Worm (Caenorhabditis elegans) whole organism, L3 larva: Measurements from ENCODE around the gene srw-13.

Experiments used
- nhr-28 ChIP-seq: fragments of 150-350 bp; optimal IDR thresholded peaks from 2 replicates; lab custom pipeline; 2014; ENCODE audit warnings: missing biosample characterization, missing genetic modification characterization
- skn-1 ChIP-seq: fragments of 150-350 bp; optimal IDR thresholded peaks from 2 replicates; lab custom pipeline; 2014; ENCODE audit warnings: missing biosample characterization, missing genetic modification characterization

DNA sequence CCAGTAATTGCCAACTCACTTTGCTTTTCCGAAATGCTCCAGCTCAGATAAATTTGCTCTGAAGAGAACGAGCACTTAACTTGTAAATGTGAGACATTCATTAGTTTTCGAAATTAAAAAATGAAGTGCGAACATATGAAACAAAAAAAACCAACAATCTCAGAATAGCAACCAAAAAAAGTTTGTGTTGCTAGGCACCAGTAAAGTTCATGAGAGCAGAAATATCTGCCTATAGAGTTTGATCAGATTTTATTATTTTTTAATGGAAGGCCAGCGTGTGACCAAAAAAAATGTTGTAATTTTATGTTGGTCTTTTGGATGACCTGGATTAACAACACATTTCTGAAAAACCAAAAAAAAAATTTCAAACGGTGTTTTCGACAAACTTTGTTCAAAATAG is 31.8 kb downstream of the srw-13 start, which contains the start of gene M01B2.12:
- TF ChIP-seq nhr-28 (tag; lab: Kevin White, UChicago) (no peak), skn-1 (tag; lab: Kevin White, UChicago) (no peak)
